Fruit fly (Drosophila melanogaster) whole organism, embryonic: Measurements from ENCODE around the gene AhcyL1.
A peak's percentile ranks its signal among the peaks of the same experiment; 100 is the strongest.

Source experiments
- B-H1 ChIP-seq: fragments of 200-800 bp; sonication (Bioruptor generic); IDR thresholded peaks from 3 replicates; pipeline ENCODE4 v1.3.6; 2022; ENCODE audit warnings: missing biosample characterization, missing genetic modification characterization
- Bdp1 ChIP-seq: fragments of 200-800 bp; sonication (Bioruptor generic); optimal IDR thresholded peaks from 3 replicates; lab custom pipeline; 2016; ENCODE audit warnings: missing biosample characterization, missing genetic modification characterization
- CG10959 ChIP-seq: fragments of 200-800 bp; sonication (Bioruptor generic); IDR thresholded peaks from 2 replicates; pipeline ENCODE4 v1.3.6; 2022; ENCODE audit warnings: missing biosample characterization, missing genetic modification characterization
- CG11696 ChIP-seq: fragments of 200-800 bp; sonication (Bioruptor generic); IDR thresholded peaks from 2 replicates; pipeline ENCODE4 v1.3.6; 2022; ENCODE audit warnings: missing biosample characterization, missing genetic modification characterization
- CG13775 ChIP-seq: fragments of 200-800 bp; sonication (Bioruptor generic); optimal IDR thresholded peaks from 3 replicates; lab custom pipeline; 2017; ENCODE audit warnings: missing biosample characterization, mild to moderate bottlenecking, missing genetic modification characterization
- CG14860 ChIP-seq: fragments of 200-800 bp; sonication (Bioruptor generic); IDR thresholded peaks from 3 replicates; pipeline ENCODE4 v1.3.6; 2022; ENCODE audit warnings: missing biosample characterization, missing genetic modification characterization; ENCODE audit not compliant: partially characterized antibody
- CG17612 ChIP-seq: fragments of 200-800 bp; sonication (Bioruptor generic); IDR thresholded peaks from 2 replicates; pipeline ENCODE4 v1.3.6; 2022; ENCODE audit warnings: missing biosample characterization, missing genetic modification characterization
- CG18599 ChIP-seq: fragments of 200-800 bp; sonication (Bioruptor generic); optimal IDR thresholded peaks from 3 replicates; lab custom pipeline; 2017; ENCODE audit warnings: missing biosample characterization, missing genetic modification characterization, mild to moderate bottlenecking, moderate library complexity, missing genetic modification reagents
- CG2199 ChIP-seq: fragments of 200-800 bp; sonication (Bioruptor generic); IDR thresholded peaks from 3 replicates; pipeline ENCODE4 v1.3.6; 2022; ENCODE audit warnings: missing biosample characterization, missing genetic modification characterization
- CG3065 ChIP-seq: fragments of 200-800 bp; sonication (Bioruptor generic); optimal IDR thresholded peaks from 2 replicates; lab custom pipeline; 2016; ENCODE audit warnings: missing biosample characterization, missing genetic modification characterization
- CG3281 ChIP-seq: fragments of 200-800 bp; sonication (Bioruptor generic); optimal IDR thresholded peaks from 3 replicates; lab custom pipeline; 2017; ENCODE audit warnings: missing biosample characterization, mild to moderate bottlenecking, missing genetic modification characterization
- CG3407 ChIP-seq: fragments of 200-800 bp; sonication (Bioruptor generic); optimal IDR thresholded peaks from 2 replicates; lab custom pipeline; 2018; ENCODE audit warnings: missing biosample characterization, mild to moderate bottlenecking, missing genetic modification characterization
- CG3726 ChIP-seq: fragments of 200-800 bp; sonication (Bioruptor generic); IDR thresholded peaks from 3 replicates; pipeline ENCODE4, ENCODE4 v1.3.6; 2022; ENCODE audit warnings: missing biosample characterization, missing genetic modification characterization
- CG3847 ChIP-seq: fragments of 200-800 bp; sonication (Bioruptor generic); IDR thresholded peaks from 2 replicates; pipeline ENCODE4 v1.3.6; 2022; ENCODE audit warnings: missing biosample characterization, missing genetic modification characterization
- CG4820 ChIP-seq: fragments of 200-800 bp; sonication (Bioruptor generic); optimal IDR thresholded peaks from 3 replicates; lab custom pipeline; 2016; ENCODE audit warnings: missing biosample characterization, missing genetic modification characterization
- CG9932 ChIP-seq: fragments of 200-800 bp; sonication (Bioruptor generic); IDR thresholded peaks from 2 replicates; pipeline ENCODE4 v1.3.6; 2022; ENCODE audit warnings: missing biosample characterization, missing genetic modification characterization
- Doc2 ChIP-seq: fragments of 200-800 bp; sonication (Bioruptor generic); IDR thresholded peaks from 2 replicates; pipeline ENCODE4 v1.3.6; 2022; ENCODE audit warnings: missing biosample characterization, missing genetic modification characterization
- HmgZ ChIP-seq: fragments of 200-800 bp; sonication (Bioruptor generic); optimal IDR thresholded peaks from 2 replicates; lab custom pipeline; 2018; ENCODE audit warnings: missing biosample characterization, mild to moderate bottlenecking, missing genetic modification characterization
- Hr51 ChIP-seq, 2 experiments: fragments of 200-800 bp; sonication (Bioruptor generic); optimal IDR thresholded peaks; 2 replicates in 1 of 2; 3 replicates in 1 of 2; lab custom pipeline; 2016 to 2018; ENCODE audit warnings: missing biosample characterization in 2 of 2, missing genetic modification characterization in 2 of 2, mild to moderate bottlenecking in 1 of 2, moderate library complexity in 1 of 2
- Hr78 ChIP-seq, 2 experiments: fragments of 200-800 bp in 1 of 2; fragments of >200 bp in 1 of 2; sonication (Bioruptor generic) in 1 of 2; optimal IDR thresholded peaks; 2 replicates each; lab custom pipeline; 2017 to 2019; ENCODE audit warnings: missing biosample characterization in 2 of 2, missing genetic modification characterization in 2 of 2, mild to moderate bottlenecking in 1 of 2, moderate library complexity in 1 of 2
- Neu2 ChIP-seq: fragments of 200-800 bp; sonication (Bioruptor generic); optimal IDR thresholded peaks from 3 replicates; lab custom pipeline; 2016; ENCODE audit warnings: missing biosample characterization, missing genetic modification characterization, borderline replicate concordance
- Ssrp ChIP-seq: fragments of 200-800 bp; sonication (Bioruptor generic); optimal IDR thresholded peaks from 2 replicates; lab custom pipeline; 2018; ENCODE audit warnings: missing biosample characterization, mild to moderate bottlenecking, missing genetic modification characterization, moderate library complexity
- ab ChIP-seq: fragments of 200-800 bp; sonication (Bioruptor generic); optimal IDR thresholded peaks from 2 replicates; lab custom pipeline; 2016; ENCODE audit warnings: missing biosample characterization, missing genetic modification characterization
- ac ChIP-seq: fragments of 200-800 bp; sonication (Bioruptor generic); optimal IDR thresholded peaks from 3 replicates; lab custom pipeline; 2017; ENCODE audit warnings: missing biosample characterization, mild to moderate bottlenecking, missing genetic modification characterization
- al ChIP-seq: fragments of 200-800 bp; sonication (Bioruptor generic); IDR thresholded peaks from 2 replicates; pipeline ENCODE4 v1.3.6; 2022; ENCODE audit warnings: missing biosample characterization, missing genetic modification characterization
- ap ChIP-seq: fragments of 200-800 bp; sonication (Bioruptor generic); IDR thresholded peaks from 2 replicates; pipeline ENCODE4 v1.3.6; 2022; ENCODE audit warnings: missing biosample characterization, missing genetic modification characterization
- az2 ChIP-seq: fragments of 200-800 bp; sonication (Bioruptor generic); optimal IDR thresholded peaks from 3 replicates; lab custom pipeline; 2016; ENCODE audit warnings: missing biosample characterization, missing genetic modification characterization
- bowl ChIP-seq: fragments of 200-800 bp; sonication (Bioruptor generic); IDR thresholded peaks from 2 replicates; pipeline ENCODE4 v1.3.6; 2022; ENCODE audit warnings: missing biosample characterization, missing genetic modification characterization
- br ChIP-seq: fragments of >200 bp; optimal IDR thresholded peaks from 2 replicates; lab custom pipeline; 2017
- cad ChIP-seq: fragments of >200 bp; optimal IDR thresholded peaks from 2 replicates; lab custom pipeline; 2017; ENCODE audit warnings: missing biosample characterization, missing genetic modification characterization
- crc ChIP-seq: fragments of 200-800 bp; sonication (Bioruptor generic); optimal IDR thresholded peaks from 2 replicates; lab custom pipeline; 2016; ENCODE audit warnings: missing biosample characterization, missing genetic modification characterization
- da ChIP-seq: fragments of 200-800 bp; sonication (Bioruptor generic); optimal IDR thresholded peaks from 2 replicates; lab custom pipeline; 2016; ENCODE audit warnings: missing biosample characterization, missing genetic modification characterization
- dan ChIP-seq: fragments of 200-800 bp; sonication (Bioruptor generic); IDR thresholded peaks from 2 replicates; pipeline ENCODE4 v1.3.6; 2022; ENCODE audit warnings: missing biosample characterization, missing genetic modification characterization
- dmrt11E ChIP-seq: fragments of 200-800 bp; sonication (Bioruptor generic); optimal IDR thresholded peaks from 3 replicates; lab custom pipeline; 2018; ENCODE audit warnings: missing biosample characterization, mild to moderate bottlenecking, missing genetic modification characterization, moderate library complexity
- dysf ChIP-seq: fragments of 200-800 bp; sonication (Bioruptor generic); IDR thresholded peaks from 3 replicates; pipeline ENCODE4 v1.3.6; 2022; ENCODE audit warnings: missing biosample characterization, missing genetic modification characterization
- gfzf ChIP-seq: fragments of 200-800 bp; sonication (Bioruptor generic); optimal IDR thresholded peaks from 2 replicates; lab custom pipeline; 2016; ENCODE audit warnings: missing biosample characterization, mild to moderate bottlenecking, missing genetic modification characterization, moderate library complexity
- hbn ChIP-seq: fragments of 200-800 bp; sonication (Bioruptor generic); IDR thresholded peaks from 2 replicates; pipeline ENCODE4 v1.3.6; 2022; ENCODE audit warnings: missing biosample characterization, missing genetic modification characterization; ENCODE audit not compliant: partially characterized antibody
- hkb ChIP-seq, 2 experiments: fragments of 200-800 bp in 1 of 2; fragments of >200 bp in 1 of 2; sonication (Bioruptor generic) in 1 of 2; IDR thresholded peaks in 1 of 2; optimal IDR thresholded peaks in 1 of 2; 2 replicates each; pipeline versions ENCODE4 v1.3.6 to Lab custom; 2017 to 2022; ENCODE audit warnings: missing biosample characterization in 1 of 2, missing genetic modification characterization in 1 of 2
- ken ChIP-seq: fragments of 200-800 bp; sonication (Bioruptor generic); IDR thresholded peaks from 3 replicates; pipeline ENCODE4 v1.3.6; 2022; ENCODE audit warnings: missing biosample characterization, missing genetic modification characterization
- kni ChIP-seq: fragments of 200-800 bp; sonication (Bioruptor generic); optimal IDR thresholded peaks from 3 replicates; lab custom pipeline; 2017; ENCODE audit warnings: mild to moderate bottlenecking, missing biosample characterization, missing genetic modification reagents, missing genetic modification characterization
- lbe ChIP-seq: fragments of 200-800 bp; sonication (Bioruptor generic); optimal IDR thresholded peaks from 2 replicates; lab custom pipeline; 2016; ENCODE audit warnings: missing biosample characterization, mild to moderate bottlenecking, missing genetic modification characterization
- nerfin-1 ChIP-seq: fragments of 200-800 bp; sonication (Bioruptor generic); optimal IDR thresholded peaks from 3 replicates; lab custom pipeline; 2019; ENCODE audit warnings: missing biosample characterization, mild to moderate bottlenecking, missing genetic modification characterization, moderate library complexity
- nerfin-2 ChIP-seq: fragments of 200-800 bp; sonication (Bioruptor generic); IDR thresholded peaks from 2 replicates; pipeline ENCODE4 v1.3.6; 2022; ENCODE audit warnings: missing biosample characterization, missing genetic modification characterization; ENCODE audit not compliant: partially characterized antibody
- nom ChIP-seq: fragments of 200-800 bp; sonication (Bioruptor generic); optimal IDR thresholded peaks from 2 replicates; lab custom pipeline; 2017; ENCODE audit warnings: missing biosample characterization, missing genetic modification characterization, mild to moderate bottlenecking, moderate library complexity, missing genetic modification reagents
- pho ChIP-seq: fragments of 200-800 bp; sonication (Bioruptor generic); optimal IDR thresholded peaks from 2 replicates; lab custom pipeline; 2016; ENCODE audit warnings: missing biosample characterization, missing genetic modification characterization
- tap ChIP-seq: fragments of 200-800 bp; optimal IDR thresholded peaks from 3 replicates; lab custom pipeline; 2019; ENCODE audit warnings: missing biosample characterization, mild to moderate bottlenecking, missing genetic modification characterization, moderate library complexity
- tll ChIP-seq, 2 experiments: fragments of 200-800 bp in 1 of 2; fragments of >200 bp in 1 of 2; sonication (Bioruptor generic) in 1 of 2; optimal IDR thresholded peaks; 2 replicates each; lab custom pipeline; 2017 to 2019; ENCODE audit warnings: missing biosample characterization in 2 of 2, missing genetic modification characterization in 2 of 2, mild to moderate bottlenecking in 1 of 2, moderate library complexity in 1 of 2
- toy ChIP-seq: fragments of 200-800 bp; sonication (Bioruptor generic); IDR thresholded peaks from 2 replicates; pipeline ENCODE4 v1.3.6; 2022; ENCODE audit warnings: missing biosample characterization, missing genetic modification characterization
- usp ChIP-seq: fragments of >200 bp; optimal IDR thresholded peaks from 2 replicates; lab custom pipeline; 2017; ENCODE audit warnings: missing biosample characterization, missing genetic modification characterization
- wor ChIP-seq: fragments of 200-800 bp; sonication (Bioruptor generic); IDR thresholded peaks from 2 replicates; pipeline ENCODE4 v1.3.6; 2022; ENCODE audit warnings: missing biosample characterization, missing genetic modification characterization

AhcyL1 gene

dm6 chr3L:2733208-2733607 is 38.9 kb downstream of the AhcyL1 start (continued):
- TF ChIP-seq dmrt11E (tag; lab: Kevin White, UChicago) (peak; percentile 20), ab (GFP tag; lab: Kevin White, UChicago) (no peak), CG3847 (peak; percentile 66), kni (GFP tag; lab: Kevin White, UChicago) (no peak), az2 (GFP tag; lab: Kevin White, UChicago) (peak; percentile 65), dan (no peak), wor (GFP tag; lab: Robert Waterston, UW) (peak; percentile 43; the same call in 1 of the 2 replicates), CG17612 (GFP tag; lab: Robert Waterston, UW) (peak; percentile 38; the same call in 1 of the 2 replicates), nerfin-2 (GFP tag; lab: Robert Waterston, UW) (no peak), CG11696 (GFP tag; lab: Robert Waterston, UW) (peak; percentile 42; the same call in 1 of the 2 replicates), nerfin-1 (tag; lab: Kevin White, UChicago) (no peak), toy (GFP tag; lab: Robert Waterston, UW) (peak; percentile 37; the same call in 1 of the 2 replicates), ap (GFP tag; lab: Robert Waterston, UW) (peak; percentile 52), Ssrp (tag; lab: Kevin White, UChicago) (peak; percentile 58), CG18599 (GFP tag; lab: Kevin White, UChicago) (peak; percentile 73), CG14860 (no peak), gfzf (GFP tag; lab: Kevin White, UChicago) (no peak), da (GFP tag; lab: Kevin White, UChicago) (no peak), dysf (peak; percentile 84), hkb (optimal IDR thresholded peaks at IDR 0.05; lab: Kevin White, UChicago) (no peak), hkb (GFP tag; IDR thresholded peaks at IDR 0.05; lab: Robert Waterston, UW) (peak; percentile 72), cad (GFP tag; lab: Kevin White, UChicago) (no peak), lbe (GFP tag; lab: Kevin White, UChicago) (no peak), tll (GFP tag; optimal IDR thresholded peaks at IDR 0.05; lab: Kevin White, UChicago) (no peak), Hr78 (GFP tag; optimal IDR thresholded peaks at IDR 0.05; lab: Kevin White, UChicago) (no peak), CG3407 (peak; percentile 5), ken (no peak), Bdp1 (GFP tag; lab: Kevin White, UChicago) (peak; percentile 27), CG13775 (GFP tag; lab: Kevin White, UChicago) (peak; percentile 50), tap (tag; lab: Kevin White, UChicago) (no peak), Doc2 (no peak), Hr51 (GFP tag; optimal IDR thresholded peaks at IDR 0.05; lab: Kevin White, UChicago) (peak; percentile 55 to 76), CG3281 (GFP tag; lab: Kevin White, UChicago) (peak; percentile 73), B-H1 (GFP tag; lab: Robert Waterston, UW) (peak; percentile 34; the same call in 1 of the 3 replicates), ac (GFP tag; lab: Kevin White, UChicago) (no peak), bowl (GFP tag; lab: Robert Waterston, UW) (peak; percentile 43; the same call in 1 of the 2 replicates), CG2199 (GFP tag; lab: Robert Waterston, UW) (no peak), HmgZ (tag; lab: Kevin White, UChicago) (peak; percentile 37), hbn (GFP tag; lab: Robert Waterston, UW) (no peak), CG4820 (peak; percentile 61), usp (GFP tag; lab: Kevin White, UChicago) (no peak), br (lab: Kevin White, UChicago) (no peak), pho (GFP tag; lab: Kevin White, UChicago) (peak; percentile 68), CG3726 (GFP tag; lab: Robert Waterston, UW) (peak; percentile 55; the same call in 1 of the 3 replicates), CG10959 (GFP tag; lab: Robert Waterston, UW) (0 out of 2 replicates have a peak, but pooled peaks have one; percentile 13), Neu2 (no peak), crc (GFP tag; lab: Kevin White, UChicago) (peak; percentile 55), CG3065 (GFP tag; lab: Kevin White, UChicago) (no peak), al (GFP tag; lab: Robert Waterston, UW) (peak; percentile 78), CG9932 (GFP tag; lab: Robert Waterston, UW) (peak; percentile 83), nom (GFP tag; lab: Kevin White, UChicago) (no peak)
